Fruit fly (Drosophila melanogaster): ENCODE results near the gene Ilk.

DNA sequence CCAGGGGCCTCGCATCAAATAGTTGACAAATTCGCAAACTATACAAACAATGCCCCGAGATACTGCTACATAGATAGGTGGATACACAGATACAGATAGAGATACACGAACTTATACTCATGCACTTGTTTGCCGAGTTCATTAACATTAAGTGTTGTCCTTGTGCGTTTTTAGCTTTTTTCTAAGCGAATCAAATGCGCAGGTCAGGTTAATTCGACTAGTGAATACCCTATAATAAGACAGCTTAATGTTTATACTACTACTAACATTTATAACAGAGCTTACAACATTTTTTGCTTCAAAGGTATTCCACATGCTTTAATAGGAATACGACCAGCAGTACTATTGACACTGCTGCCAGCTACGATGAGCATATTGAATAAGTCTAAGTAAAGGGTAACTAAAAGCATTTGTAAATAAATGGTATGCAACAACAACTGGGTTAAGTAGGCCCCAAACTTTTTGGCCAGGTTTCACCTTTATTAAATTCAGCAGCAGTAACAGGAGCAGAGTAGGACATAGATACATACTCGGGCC lies 24.8 kb downstream of the Ilk start:
- TF ChIP-seq gl (tag; optimal IDR thresholded peaks at IDR 0.05) (no peak), CG13204 (GFP tag; optimal IDR thresholded peaks at IDR 0.05) (no peak), fd96Ca (GFP tag; IDR thresholded peaks at IDR 0.05) (no peak), CG15710 (tag; optimal IDR thresholded peaks at IDR 0.05) (no peak), Ets98B (GFP tag; IDR thresholded peaks at IDR 0.05) (no peak), CG34367 (tag; optimal IDR thresholded peaks at IDR 0.05) (no peak)

Data from whole organism, pupa.